Fruit fly (Drosophila melanogaster): ENCODE data around the gene r.

Gene r

DNA sequence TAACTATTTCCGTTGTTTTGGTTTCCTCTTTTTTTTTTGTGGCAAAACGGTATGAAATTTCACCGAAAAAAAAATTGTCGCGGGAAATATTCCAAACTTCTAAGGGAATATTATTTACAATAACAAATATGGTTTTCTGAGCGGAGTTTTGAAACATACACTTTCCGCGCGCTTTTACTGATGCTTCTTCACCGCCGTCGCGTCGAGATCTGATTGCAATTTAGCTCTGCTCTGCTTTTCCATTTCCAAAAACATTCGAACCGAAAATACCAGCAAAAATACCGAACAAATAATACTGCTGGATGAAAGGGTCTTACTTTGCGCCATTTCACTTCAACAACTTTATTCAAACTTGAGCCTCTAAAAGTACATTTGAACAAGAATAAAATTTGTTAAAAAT, 39.8 kb downstream of the r start, which contains the start of gene Septin4:
TSS of gene Septin4 (minus strand) at position 215 of the 400 bp plus-strand sequence.
- no peak for TF ChIP-seq dac (GFP tag; optimal IDR thresholded peaks at IDR 0.05)
- TF ChIP-seq Eip78C (GFP tag), result peak; percentile 82
- TF ChIP-seq OdsH (GFP tag; optimal IDR thresholded peaks at IDR 0.05), result no peak
- no peak for TF ChIP-seq CG1621 (tag; optimal IDR thresholded peaks at IDR 0.05)
- no peak for TF ChIP-seq CG11294 (GFP tag; IDR thresholded peaks at IDR 0.05)

- no peak for TF ChIP-seq OdsH (GFP tag; optimal IDR thresholded peaks at IDR 0.05)
- no peak for TF ChIP-seq salr (GFP tag; optimal IDR thresholded peaks at IDR 0.05)
- no peak for TF ChIP-seq Smox (GFP tag; optimal IDR thresholded peaks at IDR 0.05)
- peak; percentile 72 for TF ChIP-seq svp (GFP tag)
- no peak for TF ChIP-seq Lpt (GFP tag; optimal IDR thresholded peaks at IDR 0.05)
- no peak for TF ChIP-seq CG3919 (GFP tag; optimal IDR thresholded peaks at IDR 0.05)
- no peak for TF ChIP-seq fkh (GFP tag; optimal IDR thresholded peaks at IDR 0.05)
These were observed 40.6 kb downstream of the r start, which contains the start of gene CG4678 for dm6 chrX:16695658-16696181. CG4678 (plus strand) TSS chrX:16696131.

DNA sequence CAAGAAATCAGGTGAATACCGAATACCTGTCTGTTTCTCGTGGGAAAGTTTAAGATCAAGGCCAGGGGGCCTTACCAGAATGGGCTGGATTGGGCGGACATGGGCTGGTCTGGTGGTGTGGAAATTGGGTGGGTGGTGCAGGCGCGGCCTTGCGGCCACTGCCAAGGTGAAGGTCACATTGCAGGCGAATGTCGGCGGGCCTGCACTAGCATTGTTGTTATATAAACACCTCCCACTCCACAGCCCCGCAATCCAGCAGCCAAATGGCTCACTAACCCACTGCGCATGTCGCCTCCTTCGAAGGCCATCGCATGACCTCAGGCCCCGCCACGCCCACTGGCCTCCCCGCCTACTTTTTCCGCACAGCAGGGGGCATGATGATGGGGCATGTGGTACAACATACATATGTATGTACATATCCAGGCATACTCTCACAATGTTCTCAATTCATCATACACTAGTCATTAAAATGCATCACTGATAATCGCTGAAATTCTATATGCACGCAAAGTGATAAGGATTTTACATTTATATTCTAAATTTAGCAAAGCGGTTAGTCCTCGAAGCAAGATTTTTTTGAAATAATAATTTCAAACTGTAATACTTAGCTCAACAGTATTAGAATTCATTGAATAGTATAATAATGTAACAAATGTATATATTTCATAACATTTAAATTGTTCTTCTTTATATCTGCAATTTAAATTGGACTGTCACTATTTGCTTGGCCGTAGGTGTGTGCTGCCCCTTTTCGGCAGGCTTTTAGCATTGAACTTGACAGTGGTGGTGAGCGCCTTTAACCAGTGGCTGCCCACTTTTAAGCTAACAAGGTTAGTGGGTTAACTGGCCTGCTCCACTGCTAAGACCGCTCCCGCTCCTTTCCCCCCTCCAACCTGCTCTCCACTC, 41.7 kb downstream of the r start:
- TF ChIP-seq fd59A (GFP tag; optimal IDR thresholded peaks at IDR 0.05) (no peak), achi (GFP tag; optimal IDR thresholded peaks at IDR 0.05) (no peak), Eip78C (GFP tag) (peak; percentile 66), OdsH (GFP tag; optimal IDR thresholded peaks at IDR 0.05) (peak; percentile 4), CG32006 (GFP tag; optimal IDR thresholded peaks at IDR 0.05) (peak; percentile 69), CG1621 (tag; optimal IDR thresholded peaks at IDR 0.05) (no peak), esn (GFP tag; optimal IDR thresholded peaks at IDR 0.05) (no peak), CG4318 (GFP tag; optimal IDR thresholded peaks at IDR 0.05) (peak; percentile 8), Hr4 (GFP tag; optimal IDR thresholded peaks at IDR 0.05) (peak; percentile 13), dsx (GFP tag; optimal IDR thresholded peaks at IDR 0.05; ENCODE audit: poor library complexity, severe bottlenecking) (no peak), ss (GFP tag; optimal IDR thresholded peaks at IDR 0.05) (no peak), Eip75B (GFP tag; optimal IDR thresholded peaks at IDR 0.05) (peak; percentile 5), CG3919 (GFP tag; optimal IDR thresholded peaks at IDR 0.05) (no peak), net (GFP tag; optimal IDR thresholded peaks at IDR 0.05) (no peak), Lpt (GFP tag; optimal IDR thresholded peaks at IDR 0.05) (no peak), Ets21C (GFP tag; optimal IDR thresholded peaks at IDR 0.05) (no peak), svp (GFP tag) (peak; percentile 33), CG15336 (GFP tag; IDR thresholded peaks at IDR 0.05) (peak; percentile 18; the same call in 1 of the 2 replicates), Sox102F (GFP tag; optimal IDR thresholded peaks at IDR 0.05) (no peak), CG6854 (GFP tag; optimal IDR thresholded peaks at IDR 0.05) (no peak)

- TF ChIP-seq Hr38 (GFP tag; optimal IDR thresholded peaks at IDR 0.05) (no peak), Eip78C (GFP tag) (peak; percentile 52), Hr4 (GFP tag; optimal IDR thresholded peaks at IDR 0.05) (peak; percentile 36), CG32006 (GFP tag; optimal IDR thresholded peaks at IDR 0.05) (peak; percentile 50), svp (GFP tag) (peak; percentile 46), CG16779 (tag; optimal IDR thresholded peaks at IDR 0.05) (no peak), CG15336 (GFP tag; IDR thresholded peaks at IDR 0.05) (0 out of 2 replicates have a peak, but pooled peaks have one; percentile 19), CG7368 (GFP tag; optimal IDR thresholded peaks at IDR 0.05) (no peak), CG4318 (GFP tag; optimal IDR thresholded peaks at IDR 0.05) (peak; percentile 11), achi (GFP tag; optimal IDR thresholded peaks at IDR 0.05) (no peak), Hr39 (GFP tag; optimal IDR thresholded peaks at IDR 0.05) (no peak), Lpt (GFP tag; optimal IDR thresholded peaks at IDR 0.05) (no peak), net (GFP tag; optimal IDR thresholded peaks at IDR 0.05) (no peak), CG11294 (GFP tag; IDR thresholded peaks at IDR 0.05) (no peak), pdm3 (GFP tag; optimal IDR thresholded peaks at IDR 0.05) (no peak)
These were observed 42.9 kb downstream of the r start for dm6 chrX:16697882-16698571.
